Fruit fly (Drosophila melanogaster) S2 (cell line): ENCODE measurements around the gene stet.

Experiments used
- CG8478 ChIP-seq: fragments of >200 bp; optimal IDR thresholded peaks from 2 replicates; lab custom pipeline; 2018
- CTCF ChIP-seq, 2 experiments: fragments of >200 bp; optimal IDR thresholded peaks; 2 replicates each; lab custom pipeline; 2018

DNA sequence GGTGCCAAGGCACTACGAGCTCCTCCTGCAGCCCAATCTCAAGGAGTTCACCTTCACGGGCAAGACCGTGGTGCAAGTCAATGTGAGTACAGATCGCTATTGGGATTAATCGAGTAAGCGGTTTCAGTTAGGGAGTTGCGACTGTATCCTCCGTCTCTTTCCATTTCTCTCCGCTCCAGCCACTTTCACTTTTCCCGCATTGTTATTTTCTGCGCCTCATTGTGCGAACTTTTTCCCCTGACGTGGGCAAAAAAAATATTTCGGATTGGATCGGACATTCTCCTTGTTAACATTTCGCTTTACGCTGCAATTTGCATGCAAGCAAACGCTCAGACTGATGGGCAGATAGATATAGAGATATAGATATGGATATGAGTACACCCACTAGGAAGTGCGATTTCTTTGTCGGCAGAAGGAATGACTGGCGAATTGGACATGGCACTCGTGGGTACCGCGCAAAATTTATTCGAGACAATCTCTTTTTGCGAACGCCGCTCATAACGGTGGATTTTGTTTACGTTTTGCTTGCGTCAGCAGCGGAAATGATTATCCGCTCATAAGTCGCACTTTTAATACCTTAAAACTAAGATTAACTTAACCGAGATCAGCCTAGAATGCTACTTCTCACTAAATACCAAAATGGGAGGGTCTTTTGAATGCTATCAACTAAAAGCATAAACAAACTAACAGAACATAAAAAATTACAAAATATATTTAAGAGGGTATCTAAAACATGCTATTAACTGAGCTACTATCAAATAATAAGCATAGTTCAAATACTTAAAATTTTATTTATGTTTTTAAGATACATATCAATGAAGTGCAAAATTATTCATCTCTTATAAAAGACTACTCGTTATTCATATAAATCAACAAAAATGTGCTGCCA, 29.6 kb upstream of the stet start:
- TF ChIP-seq CG8478 (lab: Kevin White, UChicago) (no peak), CTCF (optimal IDR thresholded peaks at IDR 0.05; lab: Kevin White, UChicago) (no peak)
